Worm (Caenorhabditis elegans) whole organism, L1 larva: ENCODE results near the gene gmeb-1.

Experiments used
- C04F5.9 ChIP-seq: sonication (generic microtip); optimal IDR thresholded peaks from 2 replicates; lab custom pipeline; 2016; ENCODE audit warnings: missing genetic modification characterization, missing compliant biosample characterization
- F16B12.6 ChIP-seq: fragments of 150-350 bp; optimal IDR thresholded peaks from 2 replicates; lab custom pipeline; 2014; ENCODE audit warnings: missing biosample characterization, missing genetic modification characterization
- alr-1 ChIP-seq: fragments of 200-800 bp; sonication (Bioruptor generic); optimal IDR thresholded peaks from 2 replicates; lab custom pipeline; 2018; ENCODE audit warnings: borderline replicate concordance, mild to moderate bottlenecking, missing genetic modification characterization, missing compliant biosample characterization
- ama-1 ChIP-seq: fragments of 150-350 bp; optimal IDR thresholded peaks from 2 replicates; lab custom pipeline; 2014
- blmp-1 ChIP-seq: fragments of 150-350 bp; optimal IDR thresholded peaks from 2 replicates; lab custom pipeline; 2014; ENCODE audit warnings: missing biosample characterization, missing genetic modification characterization
- ceh-8 ChIP-seq: fragments of 200-800 bp; sonication (Bioruptor generic); optimal IDR thresholded peaks from 2 replicates; lab custom pipeline; 2018; ENCODE audit warnings: mild to moderate bottlenecking, missing genetic modification characterization, moderate library complexity, missing compliant biosample characterization
- ceh-82 ChIP-seq, 3 experiments: fragments of 150-350 bp in 1 of 3; sonication (generic microtip) in 2 of 3; optimal IDR thresholded peaks; 2 replicates each; lab custom pipeline; 2014 to 2017; ENCODE audit warnings: missing biosample characterization in 3 of 3, missing genetic modification characterization in 3 of 3
- ceh-88 ChIP-seq: fragments of 200-800 bp; sonication (Bioruptor generic); IDR thresholded peaks from 2 replicates; pipeline ENCODE4 v1.3.6; 2022; ENCODE audit warnings: missing genetic modification characterization, missing compliant biosample characterization
- ces-1 ChIP-seq: fragments of 150-350 bp; optimal IDR thresholded peaks from 2 replicates; lab custom pipeline; 2014; ENCODE audit warnings: missing biosample characterization, missing genetic modification reagents, missing genetic modification characterization
- dsc-1 ChIP-seq: sonication (generic microtip); optimal IDR thresholded peaks from 2 replicates; lab custom pipeline; 2016; ENCODE audit warnings: mild to moderate bottlenecking, missing genetic modification characterization, missing compliant biosample characterization
- efl-1 ChIP-seq, 4 experiments: fragments of 150-350 bp; optimal IDR thresholded peaks in 3 of 4; peaks in 1 of 4; 1 replicate in 1 of 4; 2 replicates in 3 of 4; lab custom pipeline; 2014; ENCODE audit warnings: missing biosample characterization in 2 of 4, missing genetic modification characterization in 2 of 4, missing genetic modification reagents in 2 of 4
- egl-27 ChIP-seq, 2 experiments: fragments of 150-350 bp in 1 of 2; sonication (generic microtip); optimal IDR thresholded peaks; 3 replicates each; lab custom pipeline; 2017 to 2018; ENCODE audit warnings: missing biosample characterization in 2 of 2, missing genetic modification characterization in 2 of 2, missing genetic modification reagents in 2 of 2
- elt-3 ChIP-seq, 6 experiments: fragments of 150-350 bp in 1 of 6; sonication (generic microtip); optimal IDR thresholded peaks; 2 replicates each; lab custom pipeline; 2017 to 2018; ENCODE audit warnings: missing biosample characterization in 6 of 6, missing genetic modification characterization in 6 of 6, inconsistent platforms in 1 of 6
- fkh-4 ChIP-seq: sonication (generic microtip); optimal IDR thresholded peaks from 2 replicates; lab custom pipeline; 2016; ENCODE audit warnings: missing compliant biosample characterization, missing genetic modification characterization, borderline replicate concordance
- hlh-4 ChIP-seq: sonication (generic microtip); optimal IDR thresholded peaks from 2 replicates; lab custom pipeline; 2016; ENCODE audit warnings: mild to moderate bottlenecking, missing genetic modification characterization, missing compliant biosample characterization
- irx-1 ChIP-seq: sonication (generic microtip); optimal IDR thresholded peaks from 2 replicates; lab custom pipeline; 2016; ENCODE audit warnings: missing genetic modification characterization, missing compliant biosample characterization
- lin-13 ChIP-seq: fragments of 150-350 bp; optimal IDR thresholded peaks from 2 replicates; lab custom pipeline; 2014; ENCODE audit warnings: missing biosample characterization, missing genetic modification reagents, missing genetic modification characterization
- lin-14 ChIP-seq: fragments of 200-800 bp; sonication (Bioruptor generic); optimal IDR thresholded peaks from 2 replicates; lab custom pipeline; 2018; ENCODE audit warnings: mild to moderate bottlenecking, missing genetic modification characterization, moderate library complexity, missing compliant biosample characterization
- nhr-28 ChIP-seq: fragments of 150-350 bp; optimal IDR thresholded peaks from 2 replicates; lab custom pipeline; 2014; ENCODE audit warnings: missing biosample characterization, missing genetic modification characterization
- nhr-47 ChIP-seq: sonication (generic microtip); optimal IDR thresholded peaks from 2 replicates; lab custom pipeline; 2016; ENCODE audit warnings: mild to moderate bottlenecking, missing genetic modification characterization, moderate library complexity, missing compliant biosample characterization
- nhr-71 ChIP-seq: sonication (generic microtip); optimal IDR thresholded peaks from 2 replicates; lab custom pipeline; 2016; ENCODE audit warnings: mild to moderate bottlenecking, missing genetic modification characterization, moderate library complexity, missing compliant biosample characterization
- nhr-77 ChIP-seq: fragments of 150-350 bp; optimal IDR thresholded peaks from 2 replicates; lab custom pipeline; 2014; ENCODE audit warnings: missing biosample characterization, missing genetic modification characterization
- nhr-90 ChIP-seq: sonication (generic microtip); optimal IDR thresholded peaks from 2 replicates; lab custom pipeline; 2016; ENCODE audit warnings: mild to moderate bottlenecking, missing genetic modification characterization, missing compliant biosample characterization; ENCODE audit not compliant: poor library complexity
- pag-3 ChIP-seq: sonication (generic microtip); optimal IDR thresholded peaks from 2 replicates; lab custom pipeline; 2017; ENCODE audit warnings: missing genetic modification characterization, mild to moderate bottlenecking, missing compliant biosample characterization, antibody characterized with exemption, borderline replicate concordance; ENCODE audit not compliant: insufficient read depth
- pax-3 ChIP-seq: fragments of 200-800 bp; sonication (Bioruptor generic); optimal IDR thresholded peaks from 2 replicates; lab custom pipeline; 2018; ENCODE audit warnings: mild to moderate bottlenecking, missing genetic modification characterization, moderate library complexity, missing compliant biosample characterization
- pqm-1 ChIP-seq: sonication (generic microtip); optimal IDR thresholded peaks from 3 replicates; lab custom pipeline; 2017; ENCODE audit warnings: missing biosample characterization, missing genetic modification characterization
- skn-1 ChIP-seq: fragments of 150-350 bp; optimal IDR thresholded peaks from 2 replicates; lab custom pipeline; 2014; ENCODE audit warnings: missing biosample characterization, missing genetic modification characterization
- sup-37 ChIP-seq: fragments of 200-800 bp; sonication (Bioruptor generic); optimal IDR thresholded peaks from 2 replicates; lab custom pipeline; 2018; ENCODE audit warnings: mild to moderate bottlenecking, missing genetic modification characterization, missing compliant biosample characterization
- swsn-7 ChIP-seq: sonication (generic microtip); optimal IDR thresholded peaks from 2 replicates; lab custom pipeline; 2016; ENCODE audit warnings: missing genetic modification characterization, missing compliant biosample characterization
- tbx-2 ChIP-seq: sonication (generic microtip); optimal IDR thresholded peaks from 2 replicates; lab custom pipeline; 2016; ENCODE audit warnings: missing genetic modification characterization, missing compliant biosample characterization
- tlp-1 ChIP-seq: fragments of 150-350 bp; optimal IDR thresholded peaks from 2 replicates; lab custom pipeline; 2014; ENCODE audit warnings: missing biosample characterization, missing genetic modification characterization
- unc-130 ChIP-seq: fragments of 150-350 bp; optimal IDR thresholded peaks from 2 replicates; lab custom pipeline; 2017; ENCODE audit warnings: missing biosample characterization, missing genetic modification characterization, inconsistent platforms
- unc-30 ChIP-seq: sonication (generic microtip); optimal IDR thresholded peaks from 2 replicates; lab custom pipeline; 2017; ENCODE audit warnings: missing biosample characterization, missing genetic modification characterization
- unc-62 ChIP-seq: fragments of 150-350 bp; optimal IDR thresholded peaks from 2 replicates; lab custom pipeline; 2014; ENCODE audit warnings: missing biosample characterization, missing genetic modification reagents, missing genetic modification characterization
- unc-86 ChIP-seq: sonication (generic microtip); optimal IDR thresholded peaks from 2 replicates; lab custom pipeline; 2016; ENCODE audit warnings: missing genetic modification characterization, missing compliant biosample characterization
- zip-4 ChIP-seq: fragments of 200-800 bp; sonication (Bioruptor generic); optimal IDR thresholded peaks from 2 replicates; lab custom pipeline; 2018; ENCODE audit warnings: mild to moderate bottlenecking, missing genetic modification characterization, moderate library complexity, missing compliant biosample characterization

gmeb-1 gene

DNA sequence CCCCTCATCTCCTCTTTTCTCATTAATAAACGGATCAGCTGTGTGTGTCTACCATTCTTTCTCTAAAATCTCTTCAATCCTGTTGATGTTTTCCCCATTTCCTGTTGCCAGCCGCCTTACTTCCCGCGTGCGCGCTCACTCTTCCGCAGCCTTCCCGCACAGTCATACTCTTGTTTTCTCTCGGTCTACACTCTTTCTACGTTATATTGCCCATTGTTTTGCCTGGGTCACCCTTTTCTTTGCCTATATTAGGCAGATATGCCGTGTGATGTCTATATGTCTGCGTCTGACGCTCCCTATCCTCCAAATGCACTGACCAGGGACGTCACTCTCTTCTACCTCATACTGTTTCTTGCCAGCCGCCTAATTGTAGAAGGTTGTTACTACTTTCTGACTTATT is 47.0 kb downstream of the gmeb-1 start (continued):
- TF ChIP-seq unc-130 (tag; lab: Kevin White, UChicago): no peak
- TF ChIP-seq pqm-1 (tag; lab: Kevin White, UChicago): no peak
- no peak for TF ChIP-seq unc-30
- no peak for TF ChIP-seq nhr-77
- peak; percentile 68 for TF ChIP-seq nhr-90 (tag; lab: Kevin White, UChicago)
- peak; percentile 54 for TF ChIP-seq nhr-47 (tag; lab: Kevin White, UChicago)
- peak; percentile 27 to 38 for TF ChIP-seq efl-1 (optimal IDR thresholded peaks at IDR 0.05; lab: Kevin White, UChicago)
- no peak for TF ChIP-seq efl-1 (GFP tag; optimal IDR thresholded peaks at IDR 0.05 in 1 of 2; lab: Kevin White, UChicago)
- no peak for TF ChIP-seq tlp-1 (tag; lab: Kevin White, UChicago)
- TF ChIP-seq ceh-82 (tag; optimal IDR thresholded peaks at IDR 0.05; lab: Kevin White, UChicago): peak in 1 of 3 experiments; percentile 9
- no peak for TF ChIP-seq F16B12.6 (tag; lab: Kevin White, UChicago)
- TF ChIP-seq nhr-71 (tag; lab: Kevin White, UChicago): peak; percentile 64
- TF ChIP-seq pag-3 (tag; lab: Kevin White, UChicago): peak; percentile 49
- TF ChIP-seq lin-14: peak; percentile 80
- peak; percentile 33 for TF ChIP-seq swsn-7
- peak; percentile 30 for TF ChIP-seq ceh-8
- peak in 3 of 6 experiments; percentile 41 to 63 (median 47) for TF ChIP-seq elt-3 (tag; optimal IDR thresholded peaks at IDR 0.05; lab: Kevin White, UChicago)
- TF ChIP-seq C04F5.9 (tag; lab: Kevin White, UChicago): no peak
- no peak for TF ChIP-seq unc-62

DNA sequence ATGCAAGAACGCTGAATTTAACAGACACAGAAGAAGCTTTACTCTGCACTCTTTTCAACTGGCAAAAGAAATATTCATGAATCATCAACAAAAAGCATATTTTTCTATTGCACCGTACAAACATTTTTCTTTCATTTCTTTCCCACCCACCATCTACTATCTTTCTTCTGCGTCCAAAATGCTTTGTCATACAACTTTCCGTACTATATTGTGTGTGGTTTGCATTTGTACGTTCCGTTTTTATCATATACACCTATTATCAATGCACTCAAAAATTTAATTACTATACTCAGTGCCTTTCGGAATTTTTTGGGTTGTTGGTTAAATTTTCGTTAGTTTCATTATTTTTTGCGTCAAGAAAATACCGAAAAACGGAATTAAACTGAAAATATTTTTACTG is 48.3 kb downstream of the gmeb-1 start:
- TF ChIP-seq pax-3 (tag; lab: Kevin White, UChicago) (no peak), sup-37 (GFP tag; lab: Kevin White, UChicago) (no peak), ces-1 (GFP tag; lab: Kevin White, UChicago) (no peak), zip-4 (GFP tag; lab: Kevin White, UChicago) (no peak), alr-1 (tag; lab: Kevin White, UChicago) (no peak), unc-86 (tag; lab: Kevin White, UChicago) (no peak), tbx-2 (tag; lab: Kevin White, UChicago) (no peak), irx-1 (tag; lab: Kevin White, UChicago) (no peak), swsn-7 (no peak), lin-13 (GFP tag; lab: Kevin White, UChicago) (no peak), skn-1 (tag; lab: Kevin White, UChicago) (no peak), nhr-47 (tag; lab: Kevin White, UChicago) (no peak), fkh-4 (tag; lab: Kevin White, UChicago) (no peak), nhr-71 (tag; lab: Kevin White, UChicago) (no peak), dsc-1 (tag; lab: Kevin White, UChicago) (no peak), nhr-28 (tag; lab: Kevin White, UChicago) (no peak), unc-62 (no peak), ama-1 (lab: Kevin White, UChicago) (no peak), egl-27 (tag; optimal IDR thresholded peaks at IDR 0.05; lab: Kevin White, UChicago) (no peak)

DNA sequence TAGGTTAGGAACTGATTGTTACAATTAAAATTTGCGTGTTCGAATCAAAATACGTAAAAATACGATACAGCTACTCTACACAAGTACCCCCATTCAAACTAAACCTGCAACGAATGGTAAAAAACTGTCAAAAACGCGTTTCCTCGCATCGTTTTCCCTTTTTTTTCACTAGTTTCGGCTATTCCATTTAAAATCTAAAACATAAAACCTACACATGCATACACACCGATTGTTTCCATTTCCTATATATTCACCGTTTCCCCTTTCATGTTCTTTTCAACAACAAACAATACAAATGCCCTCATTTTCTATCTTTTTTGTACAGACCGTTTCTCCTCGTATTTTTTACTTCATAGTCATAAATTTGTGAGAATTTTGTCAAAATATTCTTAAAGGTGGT is 49.4 kb downstream of the gmeb-1 start:
- no peak for TF ChIP-seq unc-62
- TF ChIP-seq efl-1 (optimal IDR thresholded peaks at IDR 0.05; lab: Kevin White, UChicago): no peak
- TF ChIP-seq efl-1 (GFP tag; optimal IDR thresholded peaks at IDR 0.05 in 1 of 2; lab: Kevin White, UChicago): no peak
- peak; percentile 72 for TF ChIP-seq blmp-1 (tag; lab: Kevin White, UChicago)
- TF ChIP-seq, all 84 proteins: peak for 1

DNA sequence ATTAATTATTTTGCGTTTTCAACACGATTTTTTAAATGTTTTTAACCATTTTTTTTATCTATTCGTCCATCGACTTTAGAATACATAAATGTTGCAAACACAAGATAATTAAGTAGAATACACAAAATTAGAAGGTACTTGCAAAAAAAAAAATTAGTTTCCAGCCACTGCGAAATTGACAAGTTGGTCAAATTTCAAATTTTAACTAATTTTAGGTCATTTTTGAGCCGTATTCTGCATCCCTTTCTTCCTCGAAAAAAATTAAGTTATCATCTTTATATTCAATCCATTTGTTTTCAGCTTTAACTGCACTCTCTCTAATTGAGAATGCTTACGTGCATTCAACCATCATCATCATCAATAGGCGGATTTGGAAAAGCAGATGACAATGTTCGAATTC is 50.0 kb downstream of the gmeb-1 start, which contains the start of gene egl-26:
Gene egl-26, plus strand, starts transcription at position 301 of the 400 bp plus-strand sequence.
- TF ChIP-seq ceh-88 (GFP tag; lab: Robert Waterston, UW) (no peak), hlh-4 (tag; lab: Kevin White, UChicago) (no peak)
